Worm (Caenorhabditis elegans) whole organism, mixed stage, embryonic: Measurements from ENCODE around the gene ZK899.1.

Source experiments
- M03D4.4 ChIP-seq: sonication (generic microtip); optimal IDR thresholded peaks from 2 replicates; lab custom pipeline; 2017; ENCODE audit warnings: mild to moderate bottlenecking, missing genetic modification characterization, missing compliant biosample characterization
- bed-3 ChIP-seq: fragments of 200-800 bp; sonication (Bioruptor generic); optimal IDR thresholded peaks from 3 replicates; lab custom pipeline; 2018; ENCODE audit warnings: mild to moderate bottlenecking, missing genetic modification characterization, moderate library complexity, missing compliant biosample characterization
- blmp-1 ChIP-seq: fragments of 150-350 bp; optimal IDR thresholded peaks from 2 replicates; lab custom pipeline; 2014; ENCODE audit warnings: missing biosample characterization, missing genetic modification characterization
- ceh-39 ChIP-seq: fragments of 150-350 bp; optimal IDR thresholded peaks from 2 replicates; lab custom pipeline; 2014; ENCODE audit warnings: missing biosample characterization, missing genetic modification characterization
- ceh-43 ChIP-seq: fragments of 200-800 bp; sonication (Bioruptor generic); optimal IDR thresholded peaks from 2 replicates; lab custom pipeline; 2018; ENCODE audit warnings: mild to moderate bottlenecking, missing genetic modification characterization, moderate library complexity, missing compliant biosample characterization
- ces-1 ChIP-seq: fragments of 150-350 bp; optimal IDR thresholded peaks from 2 replicates; lab custom pipeline; 2014; ENCODE audit warnings: missing biosample characterization, missing genetic modification reagents, missing genetic modification characterization
- cnd-1 ChIP-seq: fragments of 200-800 bp; sonication (Bioruptor generic); optimal IDR thresholded peaks from 2 replicates; lab custom pipeline; 2018; ENCODE audit warnings: mild to moderate bottlenecking, missing genetic modification characterization, missing compliant biosample characterization
- drap-1 ChIP-seq: fragments of 200-800 bp; sonication (Bioruptor generic); optimal IDR thresholded peaks from 3 replicates; lab custom pipeline; 2018; ENCODE audit warnings: mild to moderate bottlenecking, missing genetic modification characterization, missing compliant biosample characterization
- elt-1 ChIP-seq: sonication (generic microtip); optimal IDR thresholded peaks from 2 replicates; lab custom pipeline; 2017; ENCODE audit warnings: missing genetic modification characterization, mild to moderate bottlenecking, missing compliant biosample characterization, antibody characterized with exemption, moderate library complexity, borderline replicate concordance; ENCODE audit not compliant: insufficient read depth
- elt-3 ChIP-seq: fragments of 150-350 bp; optimal IDR thresholded peaks from 2 replicates; lab custom pipeline; 2014; ENCODE audit warnings: missing biosample characterization, missing genetic modification characterization
- ham-2 ChIP-seq: fragments of 200-800 bp; sonication (Bioruptor generic); optimal IDR thresholded peaks from 2 replicates; lab custom pipeline; 2018; ENCODE audit warnings: mild to moderate bottlenecking, missing genetic modification characterization, missing compliant biosample characterization
- hlh-1 ChIP-seq: fragments of 150-350 bp; optimal IDR thresholded peaks from 2 replicates; lab custom pipeline; 2014; ENCODE audit warnings: missing biosample characterization, missing genetic modification reagents, missing genetic modification characterization
- lin-13 ChIP-seq: fragments of 150-350 bp; optimal IDR thresholded peaks from 2 replicates; lab custom pipeline; 2014; ENCODE audit warnings: missing biosample characterization, missing genetic modification characterization
- lin-32 ChIP-seq: fragments of 200-800 bp; sonication (Bioruptor generic); optimal IDR thresholded peaks from 2 replicates; lab custom pipeline; 2018; ENCODE audit warnings: mild to moderate bottlenecking, missing genetic modification characterization, missing compliant biosample characterization
- lsy-2 ChIP-seq: fragments of 150-350 bp; optimal IDR thresholded peaks from 2 replicates; lab custom pipeline; 2014; ENCODE audit warnings: missing biosample characterization, missing genetic modification characterization
- mab-5 ChIP-seq: fragments of 150-350 bp; optimal IDR thresholded peaks from 2 replicates; lab custom pipeline; 2014; ENCODE audit warnings: missing biosample characterization, missing genetic modification characterization
- mep-1 ChIP-seq: fragments of 150-350 bp; optimal IDR thresholded peaks from 2 replicates; lab custom pipeline; 2017; ENCODE audit warnings: missing biosample characterization, missing genetic modification reagents, missing genetic modification characterization, inconsistent platforms
- mls-2 ChIP-seq: sonication (generic microtip); optimal IDR thresholded peaks from 2 replicates; lab custom pipeline; 2016; ENCODE audit warnings: mild to moderate bottlenecking, missing genetic modification characterization, moderate library complexity, missing compliant biosample characterization
- nhr-12 ChIP-seq: fragments of 150-350 bp; optimal IDR thresholded peaks from 2 replicates; lab custom pipeline; 2014; ENCODE audit warnings: missing biosample characterization, missing genetic modification characterization
- nhr-2 ChIP-seq: fragments of 150-350 bp; optimal IDR thresholded peaks from 2 replicates; lab custom pipeline; 2014; ENCODE audit warnings: missing biosample characterization, missing genetic modification characterization
- nhr-237 ChIP-seq: fragments of 150-350 bp; optimal IDR thresholded peaks from 2 replicates; lab custom pipeline; 2014; ENCODE audit warnings: missing biosample characterization, missing genetic modification characterization
- nhr-28 ChIP-seq: fragments of 150-350 bp; optimal IDR thresholded peaks from 2 replicates; lab custom pipeline; 2014; ENCODE audit warnings: missing biosample characterization, missing genetic modification characterization
- nhr-76 ChIP-seq: sonication (generic microtip); optimal IDR thresholded peaks from 2 replicates; lab custom pipeline; 2017; ENCODE audit warnings: missing biosample characterization, missing genetic modification characterization
- pha-4 ChIP-seq: fragments of 150-350 bp; optimal IDR thresholded peaks from 2 replicates; lab custom pipeline; 2018; ENCODE audit warnings: missing biosample characterization, missing genetic modification reagents, missing genetic modification characterization
- snpc-4 ChIP-seq: fragments of 150-350 bp; optimal IDR thresholded peaks from 2 replicates; lab custom pipeline; 2014; ENCODE audit warnings: missing biosample characterization, missing genetic modification characterization
- sptf-1 ChIP-seq: sonication (generic microtip); optimal IDR thresholded peaks from 2 replicates; lab custom pipeline; 2017; ENCODE audit warnings: mild to moderate bottlenecking, missing genetic modification characterization, moderate library complexity, missing compliant biosample characterization
- tbx-8 ChIP-seq: fragments of 200-800 bp; sonication (Bioruptor generic); optimal IDR thresholded peaks from 2 replicates; lab custom pipeline; 2018; ENCODE audit warnings: mild to moderate bottlenecking, missing genetic modification characterization, moderate library complexity, missing compliant biosample characterization
- unc-120 ChIP-seq: sonication (generic microtip); optimal IDR thresholded peaks from 2 replicates; lab custom pipeline; 2017; ENCODE audit warnings: missing genetic modification characterization, missing compliant biosample characterization; ENCODE audit not compliant: poor library complexity, severe bottlenecking
- unc-39 ChIP-seq: fragments of 150-350 bp; optimal IDR thresholded peaks from 2 replicates; lab custom pipeline; 2014; ENCODE audit warnings: missing biosample characterization, missing genetic modification characterization
- unc-62 ChIP-seq: fragments of 150-350 bp; optimal IDR thresholded peaks from 2 replicates; lab custom pipeline; 2014; ENCODE audit warnings: missing biosample characterization, missing genetic modification reagents, missing genetic modification characterization
- zip-8 ChIP-seq: fragments of 150-350 bp; optimal IDR thresholded peaks from 2 replicates; lab custom pipeline; 2014; ENCODE audit warnings: missing biosample characterization, missing genetic modification characterization
- ztf-11 ChIP-seq: fragments of 150-350 bp; optimal IDR thresholded peaks from 2 replicates; lab custom pipeline; 2014; ENCODE audit warnings: missing biosample characterization, missing genetic modification characterization

ZK899.1 gene

ce11 chrX:9446177-9446694 is at the start of gene ZK899.1:
ZK899.1 (plus strand) TSS chrX:9446644.
- TF ChIP-seq nhr-12 (tag; lab: Kevin White, UChicago) = no peak
- TF ChIP-seq M03D4.4 (tag; lab: Kevin White, UChicago) = no peak
- TF ChIP-seq unc-62 (GFP tag; lab: Kevin White, UChicago) = no peak
- no peak for TF ChIP-seq elt-1 (tag; lab: Kevin White, UChicago)
- TF ChIP-seq snpc-4 (tag; lab: Kevin White, UChicago) = no peak
- TF ChIP-seq cnd-1 = no peak
- no peak for TF ChIP-seq lin-32
- no peak for TF ChIP-seq nhr-28
- no peak for TF ChIP-seq blmp-1 (tag; lab: Kevin White, UChicago)
- TF ChIP-seq mab-5 (tag; lab: Kevin White, UChicago) = no peak
- TF ChIP-seq pha-4 = no peak
- no peak for TF ChIP-seq nhr-237 (tag; lab: Kevin White, UChicago)
- no peak for TF ChIP-seq ceh-43 (GFP tag; lab: Kevin White, UChicago)
- no peak for TF ChIP-seq ces-1 (GFP tag; lab: Kevin White, UChicago)
- no peak for TF ChIP-seq drap-1 (GFP tag; lab: Kevin White, UChicago)
- TF ChIP-seq bed-3 (GFP tag; lab: Kevin White, UChicago) = no peak
- no peak for TF ChIP-seq nhr-76
- TF ChIP-seq mep-1 (tag; lab: Kevin White, UChicago) = no peak

- TF ChIP-seq bed-3 (GFP tag; lab: Kevin White, UChicago) (no peak), nhr-76 (no peak), pha-4 (no peak), mab-5 (tag; lab: Kevin White, UChicago) (no peak), zip-8 (no peak), nhr-2 (tag; lab: Kevin White, UChicago) (no peak), tbx-8 (no peak), unc-120 (tag; lab: Kevin White, UChicago) (no peak), ham-2 (GFP tag; lab: Kevin White, UChicago) (no peak), hlh-1 (no peak), ceh-39 (no peak), mls-2 (tag; lab: Kevin White, UChicago) (no peak), cnd-1 (no peak), nhr-12 (tag; lab: Kevin White, UChicago) (no peak)
Observed at ce11 chrX:9397401-9397800, 49.0 kb upstream of the ZK899.1 start, which contains the start of gene fln-2. fln-2 (plus strand) TSS chrX:9397701.

ce11 chrX:9401963-9402362 is 44.5 kb upstream of the ZK899.1 start:
- no peak for TF ChIP-seq unc-39 (tag; lab: Kevin White, UChicago)
- peak; percentile 5 for TF ChIP-seq mep-1 (tag; lab: Kevin White, UChicago)
- TF ChIP-seq ces-1 (GFP tag; lab: Kevin White, UChicago) = no peak
- TF ChIP-seq nhr-2 (tag; lab: Kevin White, UChicago) = peak; percentile 53
- peak; percentile 77 for TF ChIP-seq ham-2 (GFP tag; lab: Kevin White, UChicago)
- TF ChIP-seq lsy-2 (tag; lab: Kevin White, UChicago) = no peak

- TF ChIP-seq bed-3 (GFP tag; lab: Kevin White, UChicago) = no peak
- TF ChIP-seq elt-3 (tag; lab: Kevin White, UChicago) = no peak
- TF ChIP-seq tbx-8 = no peak
- no peak for TF ChIP-seq sptf-1 (tag; lab: Kevin White, UChicago)
Observed at ce11 chrX:9402464-9402863, 44.0 kb upstream of the ZK899.1 start.

ce11 chrX:9403622-9404255 is 42.7 kb upstream of the ZK899.1 start:
- TF ChIP-seq ceh-43 (GFP tag; lab: Kevin White, UChicago) (no peak), nhr-237 (tag; lab: Kevin White, UChicago) (no peak), ztf-11 (tag; lab: Kevin White, UChicago) (no peak), lin-13 (tag; lab: Kevin White, UChicago) (no peak), tbx-8 (no peak), mab-5 (tag; lab: Kevin White, UChicago) (no peak)
